Fruit fly (Drosophila melanogaster): ENCODE results near the gene CG43783.

- TF ChIP-seq D19B (GFP tag; optimal IDR thresholded peaks at IDR 0.05) = no peak
- no peak for TF ChIP-seq CG7745 (tag; optimal IDR thresholded peaks at IDR 0.05)
- no peak for TF ChIP-seq CG11695 (GFP tag; IDR thresholded peaks at IDR 0.05)
- no peak for TF ChIP-seq Hr39 (optimal IDR thresholded peaks at IDR 0.05)
- TF ChIP-seq twi (tag; optimal IDR thresholded peaks at IDR 0.05) = no peak
- TF ChIP-seq row (GFP tag; IDR thresholded peaks at IDR 0.05) = no peak
- no peak for TF ChIP-seq Dip3 (GFP tag; optimal IDR thresholded peaks at IDR 0.05)
- TF ChIP-seq btn (GFP tag; optimal IDR thresholded peaks at IDR 0.05) = no peak
- TF ChIP-seq inv (GFP tag; IDR thresholded peaks at IDR 0.05; ENCODE audit: partially characterized antibody) = no peak
- TF ChIP-seq CG12155 (GFP tag; optimal IDR thresholded peaks at IDR 0.05) = no peak
- TF ChIP-seq CG11560 (tag; IDR thresholded peaks at IDR 0.05) = no peak
- no peak for TF ChIP-seq NK7.1 (GFP tag; optimal IDR thresholded peaks at IDR 0.05)
Observed at dm6 chr3L:8953962-8954647, at the start of gene CG43783, which contains the start of gene orb2.

Measured in whole organism, embryonic.